Worm (Caenorhabditis elegans) whole organism, L4 larva: ENCODE data around the gene atgl-1.

Experiments
- D1046.2 ChIP-seq: fragments of 200-800 bp; sonication (Bioruptor generic); IDR thresholded peaks from 2 replicates; pipeline ENCODE4 v1.3.6; 2022; ENCODE audit warnings: missing genetic modification characterization, missing compliant biosample characterization
- F37D6.2 ChIP-seq: sonication (generic microtip); optimal IDR thresholded peaks from 2 replicates; lab custom pipeline; 2016; ENCODE audit warnings: mild to moderate bottlenecking, missing genetic modification characterization, missing compliant biosample characterization
- T20F7.1 ChIP-seq: fragments of 200-800 bp; sonication (Bioruptor generic); optimal IDR thresholded peaks from 2 replicates; lab custom pipeline; 2018; ENCODE audit warnings: mild to moderate bottlenecking, missing genetic modification characterization, missing compliant biosample characterization
- Y48G9A.11 ChIP-seq: fragments of 200-800 bp; sonication (Bioruptor generic); IDR thresholded peaks from 2 replicates; pipeline ENCODE4 v1.3.6; 2022; ENCODE audit warnings: missing genetic modification reagents, missing genetic modification characterization, missing compliant biosample characterization
- Y5F2A.4 ChIP-seq: fragments of 200-800 bp; sonication (Bioruptor generic); optimal IDR thresholded peaks from 2 replicates; lab custom pipeline; 2018; ENCODE audit warnings: mild to moderate bottlenecking, missing genetic modification characterization, missing compliant biosample characterization
- Y75B8A.6 ChIP-seq: fragments of 200-800 bp; sonication (Bioruptor generic); IDR thresholded peaks from 2 replicates; pipeline ENCODE4 v1.3.6; 2022; ENCODE audit warnings: missing genetic modification reagents, missing genetic modification characterization, missing compliant biosample characterization
- aha-1 ChIP-seq: fragments of 150-350 bp; peaks from one replicate; lab custom pipeline; 2014; ENCODE audit warnings: missing biosample characterization, missing genetic modification characterization
- ceh-28 ChIP-seq: fragments of 150-350 bp; optimal IDR thresholded peaks from 2 replicates; lab custom pipeline; 2014; ENCODE audit warnings: missing biosample characterization, missing genetic modification reagents, missing genetic modification characterization
- ceh-62 ChIP-seq: sonication (generic microtip); optimal IDR thresholded peaks from 2 replicates; lab custom pipeline; 2017; ENCODE audit warnings: missing biosample characterization, missing genetic modification characterization
- cey-2 ChIP-seq: sonication (generic microtip); optimal IDR thresholded peaks from 3 replicates; lab custom pipeline; 2017; ENCODE audit warnings: missing genetic modification characterization, mild to moderate bottlenecking, missing compliant biosample characterization, antibody characterized with exemption, borderline replicate concordance; ENCODE audit not compliant: insufficient read depth
- ctbp-1 ChIP-seq: fragments of 200-800 bp; sonication (Bioruptor generic); IDR thresholded peaks from 2 replicates; pipeline ENCODE4 v1.3.6; 2022; ENCODE audit warnings: missing genetic modification reagents, missing genetic modification characterization, missing compliant biosample characterization
- daf-12 ChIP-seq: fragments of 150-350 bp; optimal IDR thresholded peaks from 2 replicates; lab custom pipeline; 2014; ENCODE audit warnings: missing biosample characterization, missing genetic modification reagents, missing genetic modification characterization
- daf-19 ChIP-seq: fragments of 200-800 bp; sonication (Bioruptor generic); conservative IDR thresholded peaks from 2 replicates; pipeline ENCODE4 v1.3.6; 2022; ENCODE audit warnings: missing genetic modification characterization, missing compliant biosample characterization
- dmd-9 ChIP-seq: fragments of 200-800 bp; sonication (Bioruptor generic); IDR thresholded peaks from 2 replicates; pipeline ENCODE4 v1.3.6; 2022; ENCODE audit warnings: missing genetic modification reagents, missing genetic modification characterization, missing compliant biosample characterization
- dpl-1 ChIP-seq: fragments of 150-350 bp; optimal IDR thresholded peaks from 2 replicates; lab custom pipeline; 2014; ENCODE audit warnings: missing biosample characterization, missing genetic modification reagents, missing genetic modification characterization
- dve-1 ChIP-seq: sonication (generic microtip); optimal IDR thresholded peaks from 2 replicates; lab custom pipeline; 2017; ENCODE audit warnings: antibody characterized with exemption, mild to moderate bottlenecking, missing genetic modification characterization, missing compliant biosample characterization; ENCODE audit not compliant: insufficient read depth
- egl-43 ChIP-seq: fragments of 200-800 bp; sonication (Bioruptor generic); IDR thresholded peaks from 2 replicates; pipeline ENCODE4 v1.3.6; 2022; ENCODE audit warnings: missing genetic modification reagents, missing genetic modification characterization, missing compliant biosample characterization
- gei-8 ChIP-seq: fragments of 200-800 bp; sonication (Bioruptor generic); optimal IDR thresholded peaks from 2 replicates; lab custom pipeline; 2018; ENCODE audit warnings: mild to moderate bottlenecking, missing genetic modification characterization, missing compliant biosample characterization
- hmg-1.1 ChIP-seq: fragments of 200-800 bp; sonication (Bioruptor generic); IDR thresholded peaks from 2 replicates; pipeline ENCODE4 v1.3.6; 2022; ENCODE audit warnings: missing genetic modification reagents, missing genetic modification characterization, missing compliant biosample characterization
- jun-1 ChIP-seq: fragments of 150-350 bp; optimal IDR thresholded peaks from 2 replicates; lab custom pipeline; 2014; ENCODE audit warnings: missing biosample characterization, missing genetic modification reagents, missing genetic modification characterization
- lin-13 ChIP-seq: fragments of 150-350 bp; optimal IDR thresholded peaks from 2 replicates; lab custom pipeline; 2014; ENCODE audit warnings: missing biosample characterization, missing genetic modification reagents, missing genetic modification characterization
- lin-15B ChIP-seq: fragments of 150-350 bp; sonication (generic microtip); optimal IDR thresholded peaks from 3 replicates; lab custom pipeline; 2014; ENCODE audit warnings: missing biosample characterization, missing genetic modification characterization
- lin-29 ChIP-seq: fragments of 200-800 bp; sonication (Bioruptor generic); IDR thresholded peaks from 2 replicates; pipeline ENCODE4 v1.3.6; 2022; ENCODE audit warnings: missing genetic modification reagents, missing genetic modification characterization, missing compliant biosample characterization
- lin-39 ChIP-seq: fragments of 150-350 bp; optimal IDR thresholded peaks from 2 replicates; lab custom pipeline; 2014; ENCODE audit warnings: missing biosample characterization, missing genetic modification reagents, missing genetic modification characterization
- lir-3 ChIP-seq: sonication (generic microtip); optimal IDR thresholded peaks from 2 replicates; lab custom pipeline; 2016; ENCODE audit warnings: mild to moderate bottlenecking, missing genetic modification characterization, missing compliant biosample characterization
- lsy-2 ChIP-seq, 2 experiments: fragments of 150-350 bp in 1 of 2; sonication (generic microtip) in 1 of 2; optimal IDR thresholded peaks; 2 replicates each; lab custom pipeline; 2014 to 2017; ENCODE audit warnings: missing biosample characterization in 2 of 2, missing genetic modification characterization in 2 of 2
- madf-5 ChIP-seq, 2 experiments: fragments of 200-800 bp; sonication (Bioruptor generic); IDR thresholded peaks; 2 replicates each; pipeline ENCODE4 v1.3.6; 2022; ENCODE audit warnings: missing compliant biosample characterization in 2 of 2, missing genetic modification characterization in 2 of 2
- mep-1 ChIP-seq: fragments of 150-350 bp; sonication (generic microtip); optimal IDR thresholded peaks from 3 replicates; lab custom pipeline; 2014; ENCODE audit warnings: missing biosample characterization, missing genetic modification characterization
- mes-2 ChIP-seq: sonication (generic microtip); optimal IDR thresholded peaks from 2 replicates; lab custom pipeline; 2016; ENCODE audit warnings: missing genotype, mild to moderate bottlenecking, missing genetic modification characterization, missing compliant biosample characterization; ENCODE audit not compliant: poor library complexity, severe bottlenecking
- mxl-2 ChIP-seq: fragments of 200-800 bp; sonication (Bioruptor generic); conservative IDR thresholded peaks from 2 replicates; pipeline ENCODE4 v1.3.6; 2022; ENCODE audit warnings: missing genetic modification reagents, missing genetic modification characterization, missing compliant biosample characterization
- mxl-3 ChIP-seq: fragments of 200-800 bp; sonication (Bioruptor generic); optimal IDR thresholded peaks from 2 replicates; lab custom pipeline; 2018; ENCODE audit warnings: mild to moderate bottlenecking, missing genetic modification characterization, missing compliant biosample characterization
- nhr-102 ChIP-seq: sonication (generic microtip); optimal IDR thresholded peaks from 2 replicates; lab custom pipeline; 2016; ENCODE audit warnings: mild to moderate bottlenecking, missing genetic modification characterization, moderate library complexity, missing compliant biosample characterization
- nhr-28 ChIP-seq: fragments of 150-350 bp; optimal IDR thresholded peaks from 2 replicates; lab custom pipeline; 2014; ENCODE audit warnings: missing biosample characterization, missing genetic modification characterization
- nhr-41 ChIP-seq: fragments of 200-800 bp; sonication (Bioruptor generic); IDR thresholded peaks from 2 replicates; pipeline ENCODE4 v1.3.6; 2022; ENCODE audit warnings: missing genetic modification reagents, missing genetic modification characterization, missing compliant biosample characterization
- nhr-48 ChIP-seq: sonication (generic microtip); optimal IDR thresholded peaks from 2 replicates; lab custom pipeline; 2016; ENCODE audit warnings: mild to moderate bottlenecking, missing genetic modification characterization, missing compliant biosample characterization
- nhr-76 ChIP-seq: fragments of 150-350 bp; optimal IDR thresholded peaks from 2 replicates; lab custom pipeline; 2014; ENCODE audit warnings: missing biosample characterization, missing genetic modification characterization
- pha-4 ChIP-seq, 2 experiments: fragments of 150-350 bp in 1 of 2; fragments of 200-800 bp in 1 of 2; sonication (Bioruptor generic) in 1 of 2; IDR thresholded peaks in 1 of 2; optimal IDR thresholded peaks in 1 of 2; 2 replicates each; pipeline versions ENCODE4 v1.3.6 to Lab custom; 2014 to 2022; ENCODE audit warnings: missing genetic modification characterization in 2 of 2, missing genetic modification reagents in 2 of 2, missing biosample characterization in 1 of 2, missing compliant biosample characterization in 1 of 2
- php-3 ChIP-seq: fragments of 200-800 bp; sonication (Bioruptor generic); IDR thresholded peaks from 2 replicates; pipeline ENCODE4 v1.3.6; 2022; ENCODE audit warnings: missing genetic modification reagents, missing genetic modification characterization, missing compliant biosample characterization
- sdz-12 ChIP-seq: fragments of 200-800 bp; sonication (Bioruptor generic); optimal IDR thresholded peaks from 2 replicates; lab custom pipeline; 2018; ENCODE audit warnings: mild to moderate bottlenecking, missing genetic modification characterization, missing compliant biosample characterization
- skn-1 ChIP-seq: fragments of 150-350 bp; optimal IDR thresholded peaks from 2 replicates; lab custom pipeline; 2014; ENCODE audit warnings: missing biosample characterization, missing genetic modification characterization
- snpc-1.2 ChIP-seq: fragments of 200-800 bp; sonication (Bioruptor generic); IDR thresholded peaks from 2 replicates; pipeline ENCODE4 v1.3.6; 2022; ENCODE audit warnings: missing genetic modification reagents, missing genetic modification characterization, missing compliant biosample characterization
- tag-97 ChIP-seq: fragments of 200-800 bp; sonication (Bioruptor generic); IDR thresholded peaks from 2 replicates; pipeline ENCODE4 v1.3.6; 2022; ENCODE audit warnings: missing genetic modification characterization, missing compliant biosample characterization
- tra-1 ChIP-seq: fragments of 200-800 bp; sonication (Bioruptor generic); IDR thresholded peaks from 2 replicates; pipeline ENCODE4 v1.3.6; 2022; ENCODE audit warnings: missing genetic modification reagents, missing genetic modification characterization, missing compliant biosample characterization
- unc-62 ChIP-seq, 3 experiments: fragments of 150-350 bp in 1 of 3; sonication (generic microtip); optimal IDR thresholded peaks in 2 of 3; peaks in 1 of 3; 1 replicate in 1 of 3; 2 replicates in 2 of 3; lab custom pipeline; 2014 to 2017; ENCODE audit warnings: missing biosample characterization in 3 of 3, missing genetic modification characterization in 3 of 3, missing genetic modification reagents in 3 of 3, missing genotype in 1 of 3
- zfp-2 ChIP-seq: sonication (generic microtip); optimal IDR thresholded peaks from 2 replicates; lab custom pipeline; 2016; ENCODE audit warnings: mild to moderate bottlenecking, missing genetic modification characterization, missing compliant biosample characterization
- zfp-3 ChIP-seq: fragments of 200-800 bp; sonication (Bioruptor generic); conservative IDR thresholded peaks from 2 replicates; pipeline ENCODE4 v1.3.6; 2022; ENCODE audit warnings: missing genetic modification reagents, missing genetic modification characterization, missing compliant biosample characterization
- zip-2 ChIP-seq: fragments of 150-350 bp; optimal IDR thresholded peaks from 2 replicates; lab custom pipeline; 2014; ENCODE audit warnings: missing biosample characterization, missing genetic modification characterization
- ztf-7 ChIP-seq: fragments of 150-350 bp; optimal IDR thresholded peaks from 2 replicates; lab custom pipeline; 2014; ENCODE audit warnings: missing biosample characterization, missing genetic modification characterization

The atgl-1 gene

DNA sequence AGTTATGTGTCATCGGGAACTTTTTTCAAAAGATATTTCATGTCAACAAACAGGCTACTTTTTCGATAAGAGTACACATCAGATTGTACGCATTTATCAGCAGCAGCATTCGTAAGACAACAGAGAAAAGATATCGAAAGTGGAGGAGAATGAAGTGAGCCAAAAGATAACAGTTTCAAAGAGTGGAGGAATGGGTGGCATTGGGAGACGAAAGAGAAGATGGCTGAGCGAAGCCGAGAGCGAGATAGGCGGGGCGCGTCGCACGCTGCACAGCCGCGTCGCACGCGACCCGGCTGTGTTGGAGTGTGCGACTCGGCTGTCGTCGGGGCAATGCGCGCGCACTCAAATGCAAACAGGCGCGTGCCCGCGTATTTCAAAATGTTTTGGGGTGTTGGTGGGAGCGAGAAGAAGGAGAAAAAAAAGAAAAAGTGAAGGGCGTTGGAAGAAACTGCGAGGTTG is 44.9 kb upstream of the atgl-1 start (continued):
- TF ChIP-seq T20F7.1 (GFP tag; lab: Kevin White, UChicago) (peak; percentile 72), lin-29 (no peak; the same call in 1 of the 2 replicates), tag-97 (GFP tag; lab: Robert Waterston, UW) (no peak), madf-5 (GFP tag; IDR thresholded peaks at IDR 0.05; lab: Robert Waterston, UW) (no peak), mep-1 (tag; lab: Kevin White, UChicago) (peak; percentile 91), tra-1 (GFP tag; lab: Robert Waterston, UW) (peak; percentile 95), nhr-48 (tag; lab: Kevin White, UChicago) (peak; percentile 89), daf-19 (GFP tag; lab: Robert Waterston, UW) (no peak), egl-43 (peak; percentile 93), dmd-9 (GFP tag; lab: Robert Waterston, UW) (no peak), php-3 (GFP tag; lab: Robert Waterston, UW) (peak; percentile 88), snpc-1.2 (peak; percentile 77), mxl-2 (no peak; the same call in 1 of the 2 replicates), dpl-1 (GFP tag; lab: Kevin White, UChicago) (peak; percentile 75), cey-2 (tag; lab: Kevin White, UChicago) (no peak), nhr-28 (tag; lab: Kevin White, UChicago) (peak; percentile 91), nhr-76 (tag; lab: Kevin White, UChicago) (no peak), Y5F2A.4 (GFP tag; lab: Kevin White, UChicago) (peak; percentile 46), gei-8 (GFP tag; lab: Kevin White, UChicago) (peak; percentile 86), ctbp-1 (GFP tag; lab: Robert Waterston, UW) (peak; percentile 89), hmg-1.1 (peak; percentile 89), D1046.2 (peak; percentile 89), ztf-7 (tag; lab: Kevin White, UChicago) (no peak), sdz-12 (peak; percentile 25), aha-1 (tag; lab: Kevin White, UChicago) (peak; percentile 95), mxl-3 (GFP tag; lab: Kevin White, UChicago) (peak; percentile 83), skn-1 (tag; lab: Kevin White, UChicago) (no peak), nhr-41 (GFP tag; lab: Robert Waterston, UW) (0 out of 2 replicates have a peak, but pooled peaks have one; percentile 22), ceh-28 (tag; lab: Kevin White, UChicago) (no peak), F37D6.2 (tag; lab: Kevin White, UChicago) (peak; percentile 47), Y48G9A.11 (peak; percentile 40; the same call in 1 of the 2 replicates), lsy-2 (tag; optimal IDR thresholded peaks at IDR 0.05; lab: Kevin White, UChicago) (peak; percentile 22 to 78), jun-1 (tag; lab: Kevin White, UChicago) (peak; percentile 25), lir-3 (tag; lab: Kevin White, UChicago) (no peak)

DNA sequence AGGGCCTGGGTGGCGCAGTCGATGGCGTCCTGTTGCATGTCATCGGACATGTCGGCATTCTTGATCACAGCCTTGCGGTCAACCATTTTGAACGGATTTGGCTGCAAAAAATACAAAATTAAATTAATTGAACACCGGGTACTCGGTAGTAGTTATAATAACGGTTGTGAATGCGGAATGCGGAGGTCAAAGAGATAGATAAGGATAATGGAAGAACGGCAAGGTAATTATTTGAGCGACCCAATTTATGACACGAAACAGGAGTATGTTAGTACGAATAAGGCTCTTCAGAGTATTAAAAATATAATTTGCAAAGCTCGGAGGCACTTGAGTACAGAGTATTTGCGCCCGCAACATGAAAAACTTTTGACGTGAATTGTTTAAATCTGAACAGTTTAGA is 44.4 kb upstream of the atgl-1 start, which contains the start of gene dlc-1:
Gene dlc-1 (minus strand): TSS at position 101 of the 400 bp plus-strand sequence.
- TF ChIP-seq zfp-3, result 0 out of 2 replicates have a peak, but pooled peaks have one; percentile 2
- TF ChIP-seq lin-13 (GFP tag; lab: Kevin White, UChicago), result no peak

DNA sequence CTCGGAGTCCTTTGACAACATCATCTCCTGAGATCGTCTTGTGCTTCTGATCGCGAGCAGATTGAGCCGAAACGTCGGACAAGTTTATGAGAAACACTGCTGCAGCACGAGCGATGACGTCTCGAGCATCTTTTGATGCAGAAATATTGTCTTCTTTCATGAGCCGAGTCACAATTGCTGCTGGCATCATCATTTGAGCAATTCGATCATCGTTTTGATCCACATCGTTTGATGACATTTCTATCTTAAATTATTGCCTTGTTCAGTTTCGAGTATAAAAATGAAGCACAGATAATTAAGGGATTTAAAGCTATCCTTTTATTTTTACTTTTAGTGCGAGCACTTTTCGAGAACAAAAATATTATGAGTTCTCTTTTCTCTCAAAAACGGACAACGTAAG is 43.4 kb upstream of the atgl-1 start, which contains the start of gene T26A5.8:
Gene T26A5.8 (minus strand): TSS at position 247 of the 400 bp plus-strand sequence.
- TF ChIP-seq aha-1 (tag; lab: Kevin White, UChicago) (peak; percentile 95), lin-15B (tag; lab: Kevin White, UChicago) (no peak), daf-12 (tag; lab: Kevin White, UChicago) (no peak), nhr-102 (tag; lab: Kevin White, UChicago) (peak; percentile 61), ceh-62 (no peak), mes-2 (tag; lab: Kevin White, UChicago) (peak; percentile 19), gei-8 (GFP tag; lab: Kevin White, UChicago) (no peak), zfp-2 (no peak), Y75B8A.6 (GFP tag; lab: Robert Waterston, UW) (peak; percentile 72; the same call in 1 of the 2 replicates), dve-1 (tag; lab: Kevin White, UChicago) (no peak), pha-4 (GFP tag; IDR thresholded peaks at IDR 0.05; lab: Robert Waterston, UW) (peak; percentile 52; the same call in 1 of the 2 replicates), pha-4 (tag; optimal IDR thresholded peaks at IDR 0.05; lab: Kevin White, UChicago) (no peak), lin-39 (tag; lab: Kevin White, UChicago) (no peak), unc-62 (GFP tag; optimal IDR thresholded peaks at IDR 0.05 in 1 of 2; lab: Kevin White, UChicago) (peak in 1 of 2 experiments; percentile 33), unc-62 (tag; optimal IDR thresholded peaks at IDR 0.05; lab: Kevin White, UChicago) (no peak), zip-2 (no peak), mxl-3 (GFP tag; lab: Kevin White, UChicago) (no peak)
